Fruit fly (Drosophila melanogaster) ovary, adult (tissue): Measurements from ENCODE around the gene CG6125.

Experiments used
- CG17801 ChIP-seq: fragments of 200-800 bp; optimal IDR thresholded peaks from 2 replicates; lab custom pipeline; 2019; ENCODE audit warnings: missing biosample characterization, mild to moderate bottlenecking, missing genetic modification characterization, moderate library complexity; ENCODE audit not compliant: partially characterized antibody

Gene CG6125

dm6 chr3R:15425638-15426487 is 19.0 kb upstream of the CG6125 start:
- no peak for TF ChIP-seq CG17801

- no peak for TF ChIP-seq CG17801
Measured at dm6 chr3R:15424187-15424586, 17.3 kb upstream of the CG6125 start.

dm6 chr3R:15420375-15420931 is 13.6 kb upstream of the CG6125 start:
- no peak for TF ChIP-seq CG17801

DNA sequence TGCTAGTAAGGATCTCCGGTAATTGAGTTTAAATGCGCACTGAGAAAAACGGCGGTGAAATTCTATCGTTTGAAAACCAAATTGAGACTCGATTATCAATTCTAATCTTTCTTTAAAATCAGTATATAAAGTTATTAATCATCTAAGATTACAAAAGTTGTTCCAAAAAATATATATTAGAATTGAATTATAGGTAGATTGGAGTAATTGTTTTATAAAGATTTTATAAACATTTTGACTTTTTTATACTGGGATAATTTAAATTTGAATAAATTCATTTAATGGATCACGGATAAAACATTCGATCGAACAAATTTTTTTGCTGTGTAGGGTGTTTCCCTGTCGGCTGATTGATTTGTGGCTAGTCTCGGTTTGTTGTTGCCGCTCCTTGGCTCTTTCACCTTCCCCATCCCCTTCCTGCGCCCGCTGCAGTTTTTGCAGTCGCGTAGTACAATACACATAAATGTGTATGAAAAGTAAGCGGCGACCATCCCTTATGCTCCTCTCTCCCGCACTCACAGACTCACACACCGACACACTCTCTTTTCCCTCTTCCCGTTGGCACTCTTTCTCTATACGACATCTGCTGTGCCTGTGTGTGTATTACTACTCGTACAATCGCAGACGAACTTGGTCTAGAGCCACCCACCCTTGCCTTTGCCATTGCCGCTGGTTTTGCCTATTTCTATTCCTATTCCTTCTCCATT is 12.1 kb upstream of the CG6125 start:
- no peak for TF ChIP-seq CG17801

DNA sequence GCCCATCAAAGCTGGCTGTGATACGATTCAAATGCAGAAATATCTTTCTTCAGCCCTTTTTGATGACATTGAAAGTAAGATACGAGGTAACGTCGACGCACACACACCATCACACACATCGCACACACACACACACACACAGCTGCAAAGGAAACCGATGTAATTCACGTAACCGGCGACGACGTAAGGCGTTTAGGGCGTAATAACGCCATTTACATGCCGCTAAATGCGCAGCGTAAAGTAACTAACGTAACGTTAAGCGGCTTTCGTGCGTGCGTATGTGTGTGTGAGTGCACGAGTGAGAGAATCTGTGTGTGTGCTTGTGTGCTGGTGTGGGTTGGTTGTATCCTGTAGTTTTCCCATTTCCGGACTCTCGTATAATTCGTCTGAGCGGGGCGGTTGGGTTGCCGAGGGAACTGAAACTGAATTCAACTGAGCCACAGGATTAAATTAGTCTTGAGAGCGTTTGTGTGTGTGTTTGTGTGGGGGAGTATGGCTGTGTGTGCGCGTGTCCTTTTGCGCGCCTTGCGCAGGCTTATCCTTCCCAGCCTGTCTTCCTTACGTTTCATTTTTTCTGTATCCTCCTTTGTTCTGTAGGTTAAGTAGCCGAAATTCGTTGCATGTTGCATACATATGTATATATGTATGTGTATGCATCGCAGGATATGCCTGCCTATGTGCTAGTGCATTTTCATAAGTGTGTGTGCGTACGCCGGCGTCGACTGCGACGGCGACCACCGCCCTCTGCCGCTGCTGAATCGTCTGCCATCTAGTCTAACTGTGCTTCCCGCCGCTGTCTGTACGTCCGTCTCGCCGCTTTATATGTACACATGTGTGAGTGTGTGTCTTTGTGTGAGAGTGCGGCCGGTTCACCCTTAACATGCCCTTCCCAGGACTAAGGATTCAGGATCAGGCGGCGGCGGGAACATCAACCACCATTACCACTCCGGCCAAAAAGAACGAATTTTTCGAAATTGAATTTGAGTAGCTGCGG is 11.2 kb upstream of the CG6125 start:
- TF ChIP-seq CG17801 = no peak

DNA sequence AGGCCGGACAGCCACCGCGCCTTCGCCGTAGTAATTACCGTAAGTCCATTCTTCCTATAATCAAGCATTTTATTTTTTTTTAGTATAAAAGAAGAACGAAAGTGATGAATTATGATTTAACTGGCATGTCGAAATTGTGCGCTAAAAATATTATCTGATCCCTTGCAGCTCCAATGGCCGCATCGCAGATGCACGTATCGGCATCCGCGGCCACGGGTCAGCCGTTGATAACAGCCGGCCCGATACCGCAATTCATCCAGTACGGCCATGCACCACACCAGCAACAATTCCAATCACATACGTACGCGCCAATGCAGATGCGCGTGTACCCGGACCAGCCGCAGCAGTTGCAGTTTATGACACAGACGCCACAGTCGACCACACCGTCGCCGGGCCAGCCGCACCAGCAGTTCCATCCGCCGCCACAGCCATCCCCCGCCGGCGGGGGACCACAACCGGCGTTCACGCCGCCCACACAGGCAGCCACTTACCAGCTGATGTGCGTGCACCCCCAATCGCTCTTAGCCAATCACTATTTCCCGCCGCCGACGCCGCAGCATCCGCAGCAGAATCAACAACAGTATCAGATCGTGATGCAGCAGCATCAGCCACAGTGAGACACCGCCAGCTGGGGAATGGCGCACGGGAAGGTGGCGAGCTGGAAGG is 8.2 kb upstream of the CG6125 start:
- TF ChIP-seq CG17801 = no peak

DNA sequence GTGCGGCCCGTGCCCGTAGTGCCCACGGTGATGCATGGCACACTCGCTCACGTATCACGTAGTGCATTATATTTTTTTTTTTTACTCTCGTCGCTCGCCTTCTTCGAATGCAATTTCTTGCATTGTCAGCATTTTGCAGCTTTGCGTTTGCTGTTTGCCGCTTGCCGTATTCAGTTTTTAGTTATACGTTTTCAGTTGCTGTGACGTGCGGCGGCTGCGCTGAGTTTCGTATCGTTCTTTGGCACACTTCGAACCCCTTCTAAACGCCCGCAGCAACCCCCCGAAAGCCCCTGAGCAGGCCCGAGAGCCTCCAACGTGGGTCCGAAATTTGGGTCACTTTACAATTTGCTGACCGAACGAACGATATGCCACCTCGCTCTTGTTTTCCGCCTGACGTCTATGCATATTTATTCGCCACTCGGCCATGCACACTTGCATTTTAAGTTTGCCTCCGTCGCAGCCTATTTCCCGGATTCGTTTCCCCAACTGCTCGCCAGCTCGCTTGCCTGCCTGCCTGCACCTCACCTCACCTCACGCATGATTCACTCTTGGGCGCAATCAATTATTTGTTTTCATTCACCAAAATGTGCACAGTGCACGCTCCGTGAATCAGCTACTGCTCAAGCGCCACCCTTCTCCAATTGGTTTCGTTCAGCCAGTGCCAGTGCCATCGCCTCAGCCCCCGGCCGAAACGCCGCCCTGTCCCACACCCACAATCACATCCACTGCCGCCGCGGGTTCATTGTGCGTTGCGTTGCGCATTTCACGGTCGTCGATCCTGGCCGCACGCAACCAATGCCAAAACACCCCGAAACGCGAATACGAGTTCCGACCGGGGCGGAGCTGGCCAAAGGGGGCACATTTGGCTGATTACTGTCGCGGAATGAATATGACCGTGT is 4.1 kb upstream of the CG6125 start:
- TF ChIP-seq CG17801 = no peak

dm6 chr3R:15409772-15410688 is 3.2 kb upstream of the CG6125 start:
- peak; percentile 22 for TF ChIP-seq CG17801

DNA sequence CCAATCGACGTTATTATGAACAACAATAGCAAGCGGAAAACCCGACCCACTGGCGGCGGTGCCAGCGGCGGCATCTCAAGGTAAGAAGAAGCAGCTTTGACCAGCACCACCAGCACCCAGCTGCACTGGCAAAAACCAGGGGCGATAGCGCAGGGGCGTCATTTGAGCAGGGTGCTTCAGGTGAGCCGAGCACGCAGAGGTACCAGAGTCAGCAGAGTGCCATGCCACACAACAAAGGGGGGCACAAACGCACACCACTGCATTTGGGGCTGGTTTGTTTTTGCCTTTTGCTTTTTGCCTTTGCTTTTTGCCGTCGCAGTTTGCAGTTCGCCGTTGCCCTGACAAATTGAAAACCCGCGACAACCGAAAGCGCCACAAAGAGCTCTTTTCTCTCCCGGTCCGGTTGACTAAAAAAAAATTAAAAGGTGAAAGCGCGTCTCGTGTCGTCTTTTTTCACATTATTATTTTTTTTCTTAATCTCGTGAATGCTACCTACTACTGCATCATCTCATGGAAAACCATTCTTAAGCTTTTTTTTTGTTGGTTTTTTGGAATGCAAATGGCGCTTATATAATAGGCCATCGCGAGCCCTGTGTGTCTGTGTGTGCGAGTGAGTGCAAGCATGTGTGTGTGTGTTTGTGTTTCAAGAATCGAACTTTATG is 2.4 kb upstream of the CG6125 start:
- no peak for TF ChIP-seq CG17801

dm6 chr3R:15408131-15408731 is 1.4 kb upstream of the CG6125 start, which contains the start of gene Atx2:
Gene Atx2, plus strand, starts transcription at chr3R:15408423.
- TF ChIP-seq CG17801 = peak; percentile 28

- no peak for TF ChIP-seq CG17801
Measured at dm6 chr3R:15406393-15406792, 477 bp downstream of the CG6125 start.

DNA sequence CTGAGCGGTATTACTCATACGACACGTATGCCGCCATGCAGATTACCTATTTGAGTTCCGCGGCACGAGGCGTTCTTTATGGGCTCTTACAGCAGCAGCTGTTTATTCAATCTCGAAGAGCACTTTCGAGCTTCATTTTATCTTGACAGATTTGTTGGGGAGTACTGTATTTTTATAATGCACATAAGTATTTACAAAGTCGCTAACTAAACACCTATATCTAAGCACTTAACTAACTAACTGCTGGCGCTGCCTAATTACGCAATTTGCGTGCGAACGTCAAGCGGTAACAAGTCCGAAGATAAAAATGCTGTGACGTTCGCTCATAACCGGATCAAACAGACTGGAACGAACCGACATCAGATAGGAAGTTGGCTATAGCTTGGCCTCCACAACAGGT is 4.2 kb downstream of the CG6125 start:
- TF ChIP-seq CG17801 = no peak
